Worm (Caenorhabditis elegans) whole organism, L3 larva: Measurements from ENCODE around the gene C24D10.2.
A peak's percentile ranks its signal among the peaks of the same experiment; 100 is the strongest.
"Not testable (repeated sequence)": the region's sequence is repeated elsewhere in the genome, so short reads cannot be mapped to it uniquely, and the experiment has no call there.

ENCODE experiments used
- R02D3.7 ChIP-seq: fragments of 150-350 bp; optimal IDR thresholded peaks from 2 replicates; lab custom pipeline; 2014; ENCODE audit warnings: missing biosample characterization, missing genetic modification characterization
- ama-1 ChIP-seq: fragments of 150-350 bp; optimal IDR thresholded peaks from 2 replicates; lab custom pipeline; 2018
- ceh-16 ChIP-seq: sonication (generic microtip); optimal IDR thresholded peaks from 2 replicates; lab custom pipeline; 2017; ENCODE audit warnings: missing biosample characterization, missing genetic modification characterization
- ceh-28 ChIP-seq: fragments of 150-350 bp; optimal IDR thresholded peaks from 2 replicates; lab custom pipeline; 2014; ENCODE audit warnings: missing biosample characterization, missing genetic modification reagents, missing genetic modification characterization
- ceh-9 ChIP-seq: sonication (generic microtip); optimal IDR thresholded peaks from 2 replicates; lab custom pipeline; 2018; ENCODE audit warnings: missing biosample characterization, missing genetic modification characterization
- daf-12 ChIP-seq: fragments of 150-350 bp; optimal IDR thresholded peaks from 2 replicates; lab custom pipeline; 2014; ENCODE audit warnings: missing biosample characterization, missing genetic modification reagents, missing genetic modification characterization
- egl-27 ChIP-seq: sonication (generic microtip); optimal IDR thresholded peaks from 4 replicates; lab custom pipeline; 2017; ENCODE audit warnings: missing biosample characterization, missing genetic modification reagents, missing genetic modification characterization
- egl-5 ChIP-seq: fragments of 150-350 bp; optimal IDR thresholded peaks from 2 replicates; lab custom pipeline; 2017; ENCODE audit warnings: missing biosample characterization, missing genetic modification reagents, missing genetic modification characterization, inconsistent platforms
- elt-2 ChIP-seq: sonication (generic microtip); optimal IDR thresholded peaks from 2 replicates; lab custom pipeline; 2016; ENCODE audit warnings: missing genetic modification reagents, mild to moderate bottlenecking, missing genetic modification characterization, missing compliant biosample characterization
- elt-3 ChIP-seq, 3 experiments: fragments of 150-350 bp in 1 of 3; sonication (generic microtip) in 2 of 3; optimal IDR thresholded peaks; 2 replicates in 2 of 3; 4 replicates in 1 of 3; lab custom pipeline; 2014 to 2017; ENCODE audit warnings: missing biosample characterization in 3 of 3, missing genetic modification characterization in 3 of 3
- eor-1 ChIP-seq, 2 experiments: fragments of 150-350 bp; optimal IDR thresholded peaks; 2 replicates each; lab custom pipeline; 2014 to 2018; ENCODE audit warnings: missing biosample characterization in 2 of 2, missing genetic modification characterization in 2 of 2
- fkh-10 ChIP-seq: sonication (generic microtip); optimal IDR thresholded peaks from 2 replicates; lab custom pipeline; 2017; ENCODE audit warnings: missing biosample characterization, missing genetic modification reagents, missing genetic modification characterization
- fkh-2 ChIP-seq: fragments of 150-350 bp; optimal IDR thresholded peaks from 2 replicates; lab custom pipeline; 2014; ENCODE audit warnings: missing biosample characterization, missing genetic modification reagents, missing genetic modification characterization
- hmg-11 ChIP-seq: sonication (generic microtip); optimal IDR thresholded peaks from 2 replicates; lab custom pipeline; 2016; ENCODE audit warnings: missing genetic modification characterization, missing compliant biosample characterization
- lin-39 ChIP-seq: fragments of 150-350 bp; optimal IDR thresholded peaks from 2 replicates; lab custom pipeline; 2018; ENCODE audit warnings: missing biosample characterization, missing genetic modification reagents, missing genetic modification characterization
- lsy-12 ChIP-seq: sonication (generic microtip); optimal IDR thresholded peaks from 2 replicates; lab custom pipeline; 2016; ENCODE audit warnings: mild to moderate bottlenecking, missing genetic modification characterization, missing compliant biosample characterization
- mml-1 ChIP-seq: fragments of 150-350 bp; sonication (generic microtip); optimal IDR thresholded peaks from 3 replicates; lab custom pipeline; 2014; ENCODE audit warnings: missing biosample characterization, missing genetic modification characterization
- nfya-1 ChIP-seq: sonication (generic microtip); optimal IDR thresholded peaks from 2 replicates; lab custom pipeline; 2017; ENCODE audit warnings: missing genetic modification characterization, mild to moderate bottlenecking, missing compliant biosample characterization, antibody characterized with exemption, moderate library complexity; ENCODE audit not compliant: insufficient read depth
- nhr-12 ChIP-seq: fragments of 150-350 bp; optimal IDR thresholded peaks from 2 replicates; lab custom pipeline; 2014; ENCODE audit warnings: missing biosample characterization, missing genetic modification characterization
- nhr-23 ChIP-seq: fragments of 150-350 bp; optimal IDR thresholded peaks from 2 replicates; lab custom pipeline; 2014; ENCODE audit warnings: missing biosample characterization, missing genetic modification reagents, missing genetic modification characterization
- nhr-237 ChIP-seq: fragments of 150-350 bp; optimal IDR thresholded peaks from 2 replicates; lab custom pipeline; 2014; ENCODE audit warnings: missing biosample characterization, missing genetic modification characterization
- nhr-25 ChIP-seq: sonication (generic microtip); optimal IDR thresholded peaks from 2 replicates; lab custom pipeline; 2017; ENCODE audit warnings: missing biosample characterization, missing genetic modification characterization
- nhr-28 ChIP-seq: fragments of 150-350 bp; optimal IDR thresholded peaks from 2 replicates; lab custom pipeline; 2014; ENCODE audit warnings: missing biosample characterization, missing genetic modification characterization
- nhr-43 ChIP-seq: sonication (generic microtip); optimal IDR thresholded peaks from 2 replicates; lab custom pipeline; 2016; ENCODE audit warnings: mild to moderate bottlenecking, missing genetic modification characterization, missing compliant biosample characterization; ENCODE audit not compliant: poor library complexity, severe bottlenecking
- nhr-77 ChIP-seq: fragments of 150-350 bp; optimal IDR thresholded peaks from 2 replicates; lab custom pipeline; 2014; ENCODE audit warnings: missing biosample characterization, missing genetic modification characterization
- pha-4 ChIP-seq: fragments of 150-350 bp; optimal IDR thresholded peaks from 2 replicates; lab custom pipeline; 2014; ENCODE audit warnings: missing biosample characterization, missing genetic modification reagents, missing genetic modification characterization
- pqm-1 ChIP-seq: fragments of 150-350 bp; optimal IDR thresholded peaks from 2 replicates; lab custom pipeline; 2017; ENCODE audit warnings: missing biosample characterization, missing genetic modification characterization, inconsistent platforms
- sea-2 ChIP-seq: fragments of 150-350 bp; sonication (generic microtip); optimal IDR thresholded peaks from 4 replicates; lab custom pipeline; 2014; ENCODE audit warnings: missing biosample characterization, missing genetic modification reagents, missing genetic modification characterization
- skn-1 ChIP-seq: fragments of 150-350 bp; optimal IDR thresholded peaks from 2 replicates; lab custom pipeline; 2014; ENCODE audit warnings: missing biosample characterization, missing genetic modification characterization
- snpc-4 ChIP-seq: fragments of 150-350 bp; optimal IDR thresholded peaks from 2 replicates; lab custom pipeline; 2014; ENCODE audit warnings: missing biosample characterization, missing genetic modification characterization
- tbx-2 ChIP-seq: sonication (generic microtip); optimal IDR thresholded peaks from 2 replicates; lab custom pipeline; 2016; ENCODE audit warnings: mild to moderate bottlenecking, missing genetic modification characterization, missing compliant biosample characterization
- zag-1 ChIP-seq: fragments of 150-350 bp; optimal IDR thresholded peaks from 2 replicates; lab custom pipeline; 2014; ENCODE audit warnings: missing biosample characterization, missing genetic modification characterization
- ztf-11 ChIP-seq: fragments of 150-350 bp; optimal IDR thresholded peaks from 2 replicates; lab custom pipeline; 2014; ENCODE audit warnings: missing biosample characterization, missing genetic modification characterization
- ztf-4 ChIP-seq: fragments of 150-350 bp; optimal IDR thresholded peaks from 2 replicates; lab custom pipeline; 2014; ENCODE audit warnings: missing biosample characterization, missing genetic modification characterization

The C24D10.2 gene

DNA sequence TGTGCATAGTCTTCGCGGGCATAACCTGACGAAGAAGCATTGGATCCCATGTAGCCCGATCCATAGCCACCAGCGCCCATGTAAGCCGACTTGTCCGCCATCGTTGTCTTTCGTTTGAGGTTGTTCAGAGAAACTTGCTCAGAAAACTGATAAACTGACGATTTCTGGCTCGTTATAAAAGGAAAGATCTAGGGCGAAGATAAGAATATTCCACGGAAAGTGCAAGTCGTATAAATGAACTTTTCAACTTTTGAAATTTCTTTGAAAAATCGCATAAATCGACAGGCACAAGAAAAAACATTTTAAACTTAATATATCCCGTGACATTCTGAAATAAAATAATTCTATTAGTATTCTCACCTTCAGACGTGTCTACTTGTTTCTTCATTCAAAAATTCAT lies at the start of gene C24D10.2, which contains the start of gene nspd-3:
TSS of gene C24D10.2 (plus strand) at position 399 of the 400 bp plus-strand sequence.
TSS of gene nspd-3 (minus strand) at position 101 of the 400 bp plus-strand sequence.
- not testable (repeated sequence) for TF ChIP-seq mml-1 (tag; lab: Kevin White, UChicago); nhr-43; nhr-28

DNA sequence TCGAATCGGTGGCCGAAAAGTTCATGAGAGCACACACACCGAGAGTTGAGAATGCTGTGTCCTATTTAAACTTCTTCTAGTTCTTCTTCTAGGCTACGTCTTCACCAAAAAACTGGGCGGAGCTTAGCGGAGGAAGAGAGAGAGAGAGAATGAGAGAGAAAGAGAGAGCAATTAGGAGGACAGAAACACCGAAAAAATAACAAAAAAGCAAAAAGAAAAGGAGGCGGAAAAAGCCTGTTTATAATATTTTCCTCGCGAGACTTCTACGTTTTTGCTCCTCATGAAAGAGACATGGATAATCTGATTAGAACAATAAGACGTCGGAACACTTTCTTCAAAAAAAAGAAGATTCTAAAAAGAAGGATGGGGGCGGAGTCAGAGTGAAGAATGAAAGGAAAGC lies 41.1 kb upstream of the C24D10.2 start, which contains the start of gene tkr-3:
TSS of gene tkr-3 (minus strand) at position 101 of the 400 bp plus-strand sequence.
- TF ChIP-seq nhr-77 (tag; lab: Kevin White, UChicago) = no peak
- TF ChIP-seq sea-2 = no peak
- TF ChIP-seq fkh-10 (GFP tag; lab: Kevin White, UChicago) = no peak
- TF ChIP-seq R02D3.7 (tag; lab: Kevin White, UChicago) = no peak
- TF ChIP-seq nhr-43 = no peak
- TF ChIP-seq mml-1 (tag; lab: Kevin White, UChicago) = no peak
- no peak for TF ChIP-seq nhr-237 (tag; lab: Kevin White, UChicago)
- TF ChIP-seq egl-27 (tag; lab: Kevin White, UChicago) = no peak
- TF ChIP-seq pha-4 (tag; lab: Kevin White, UChicago) = no peak
- TF ChIP-seq fkh-2 (tag; lab: Kevin White, UChicago) = no peak
- TF ChIP-seq ztf-4 (tag; lab: Kevin White, UChicago) = no peak
- no peak for TF ChIP-seq zag-1
- TF ChIP-seq ceh-16 = no peak
- TF ChIP-seq snpc-4 (tag; lab: Kevin White, UChicago) = no peak
- no peak for TF ChIP-seq hmg-11 (tag; lab: Kevin White, UChicago)
- no peak for TF ChIP-seq ama-1 (lab: Kevin White, UChicago)
- TF ChIP-seq lin-39 (tag; lab: Kevin White, UChicago) = no peak
- TF ChIP-seq, all 47 proteins: peak for 0

DNA sequence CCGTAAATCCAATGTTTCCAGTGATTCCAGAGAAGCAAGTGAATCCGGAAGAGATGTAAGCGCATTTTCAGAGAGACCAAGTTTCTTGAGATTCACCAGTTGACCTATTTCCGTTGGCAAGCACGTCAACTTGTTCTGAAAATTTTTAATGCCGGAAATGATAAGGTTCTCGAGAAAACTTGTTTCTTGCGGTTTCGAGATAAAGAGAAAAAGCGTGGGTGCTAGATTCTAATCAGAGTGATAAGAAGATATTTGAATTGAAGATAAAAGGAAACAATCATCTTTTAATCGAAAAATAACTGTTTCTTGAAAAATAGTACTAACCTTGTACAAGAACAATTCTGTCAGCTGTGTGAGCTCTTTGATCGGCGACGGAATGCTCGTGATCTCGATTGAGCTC lies 31.4 kb upstream of the C24D10.2 start:
- TF ChIP-seq elt-2 (tag; lab: Kevin White, UChicago) (peak; percentile 1), egl-5 (tag; lab: Kevin White, UChicago) (no peak), lsy-12 (no peak), elt-3 (tag; optimal IDR thresholded peaks at IDR 0.05; lab: Kevin White, UChicago) (peak in 2 of 3 experiments; percentile 43 to 80), pha-4 (tag; lab: Kevin White, UChicago) (no peak), skn-1 (tag; lab: Kevin White, UChicago) (no peak), nhr-23 (peak; percentile 36), daf-12 (tag; lab: Kevin White, UChicago) (no peak), ceh-28 (tag; lab: Kevin White, UChicago) (no peak)
- TF ChIP-seq, all 47 proteins: peak for 3

DNA sequence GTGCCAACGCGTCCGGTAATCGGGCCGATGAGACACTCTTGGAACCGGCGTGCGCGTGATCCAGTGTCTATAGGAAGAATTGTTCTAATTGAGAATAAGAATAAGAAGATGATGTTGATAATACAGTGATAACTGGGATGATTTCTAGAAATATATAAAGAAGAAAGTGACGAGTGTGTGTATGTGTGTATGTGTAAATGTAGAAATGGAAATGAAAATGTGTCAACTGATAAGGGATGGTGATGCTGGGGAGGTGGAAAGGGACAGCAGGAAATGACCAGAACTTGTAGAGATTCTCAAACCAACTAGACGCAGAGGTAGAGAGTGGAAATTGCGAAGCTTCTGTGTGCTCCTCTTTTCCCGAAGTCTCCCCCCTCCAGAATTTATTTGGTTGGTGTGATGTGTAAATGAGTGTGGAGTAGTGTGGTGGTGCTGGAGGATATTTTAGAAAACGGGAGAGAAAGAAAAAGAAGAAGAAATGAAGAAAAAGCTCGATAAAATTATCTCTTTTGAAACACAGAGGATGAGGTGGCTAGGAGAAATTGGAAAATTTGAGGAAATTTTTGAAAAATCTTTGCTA lies 29.3 kb upstream of the C24D10.2 start:
- TF ChIP-seq ceh-28 (tag; lab: Kevin White, UChicago) = peak; percentile 21
- TF ChIP-seq egl-5 (tag; lab: Kevin White, UChicago) = peak; percentile 15
- peak; percentile 69 for TF ChIP-seq nhr-23
- peak in 1 of 3 experiments; percentile 11 for TF ChIP-seq elt-3 (tag; optimal IDR thresholded peaks at IDR 0.05; lab: Kevin White, UChicago)
- TF ChIP-seq lin-39 (tag; lab: Kevin White, UChicago) = no peak
- peak; percentile 39 for TF ChIP-seq elt-2 (tag; lab: Kevin White, UChicago)
- no peak for TF ChIP-seq ceh-16
- peak; percentile 1 for TF ChIP-seq lsy-12
- TF ChIP-seq pqm-1 = peak; percentile 68
- peak; percentile 46 for TF ChIP-seq nfya-1 (tag; lab: Kevin White, UChicago)

DNA sequence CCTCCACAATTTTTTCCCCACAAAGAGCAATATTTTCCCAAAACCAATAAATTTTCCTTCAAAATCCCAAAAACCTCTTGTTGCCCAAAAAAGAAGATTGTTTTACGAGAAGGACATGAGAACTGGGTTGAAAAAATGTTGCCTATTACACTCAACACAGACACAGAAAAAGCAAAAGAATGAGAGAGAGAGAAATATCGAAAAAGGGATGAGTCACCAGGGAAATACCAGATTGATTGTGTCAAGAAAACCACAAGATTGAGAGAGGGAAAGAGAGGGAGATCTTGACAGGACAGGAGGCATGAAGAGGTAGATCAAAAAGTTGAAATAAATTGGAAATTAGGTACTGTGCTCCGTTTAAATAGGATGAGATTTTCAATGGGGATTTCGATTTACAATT lies 28.3 kb upstream of the C24D10.2 start:
- TF ChIP-seq elt-3 (tag; optimal IDR thresholded peaks at IDR 0.05; lab: Kevin White, UChicago) = no peak
- no peak for TF ChIP-seq nhr-12 (tag; lab: Kevin White, UChicago)
- TF ChIP-seq ama-1 (lab: Kevin White, UChicago) = peak; percentile 5
- no peak for TF ChIP-seq pha-4 (tag; lab: Kevin White, UChicago)
- TF ChIP-seq lsy-12 = no peak
- no peak for TF ChIP-seq nhr-77 (tag; lab: Kevin White, UChicago)
- no peak for TF ChIP-seq tbx-2 (tag; lab: Kevin White, UChicago)
- peak; percentile 59 for TF ChIP-seq nhr-25 (tag; lab: Kevin White, UChicago)
- TF ChIP-seq pqm-1 = no peak
- no peak for TF ChIP-seq ztf-11 (tag; lab: Kevin White, UChicago)
- TF ChIP-seq hmg-11 (tag; lab: Kevin White, UChicago) = no peak
- no peak for TF ChIP-seq ceh-9 (tag; lab: Kevin White, UChicago)
- TF ChIP-seq eor-1 (tag; optimal IDR thresholded peaks at IDR 0.05; lab: Kevin White, UChicago) = no peak
- TF ChIP-seq nhr-23 = peak; percentile 25
